Fruit fly (Drosophila melanogaster) whole organism, embryonic: ENCODE data around the gene pim.
A peak's percentile ranks its signal among the peaks of the same experiment; 100 is the strongest.

Experiments
- Atf6 ChIP-seq: fragments of 200-800 bp; sonication (Bioruptor generic); IDR thresholded peaks from 2 replicates; pipeline ENCODE4 v1.3.6; 2022; ENCODE audit warnings: missing biosample characterization, missing genetic modification characterization
- Awh ChIP-seq: fragments of 200-800 bp; sonication (Bioruptor generic); IDR thresholded peaks from 2 replicates; pipeline ENCODE4, ENCODE4 v1.3.6; 2022; ENCODE audit warnings: missing biosample characterization, missing genetic modification characterization
- BEAF-32 ChIP-seq: fragments of 200-800 bp; sonication (Bioruptor generic); optimal IDR thresholded peaks from 3 replicates; lab custom pipeline; 2017; ENCODE audit warnings: missing biosample characterization, missing genetic modification characterization, mild to moderate bottlenecking, moderate library complexity, missing genetic modification reagents
- CG1024 ChIP-seq: fragments of 200-800 bp; sonication (Bioruptor generic); IDR thresholded peaks from 2 replicates; pipeline ENCODE4 v1.3.6; 2022; ENCODE audit warnings: missing biosample characterization, missing genetic modification characterization
- CG10267 ChIP-seq: fragments of 200-800 bp; sonication (Bioruptor generic); optimal IDR thresholded peaks from 2 replicates; lab custom pipeline; 2018; ENCODE audit warnings: missing biosample characterization, mild to moderate bottlenecking, missing genetic modification characterization, moderate library complexity
- CG10274 ChIP-seq: fragments of 200-800 bp; sonication (Bioruptor generic); optimal IDR thresholded peaks from 3 replicates; lab custom pipeline; 2017; ENCODE audit warnings: missing biosample characterization, mild to moderate bottlenecking, missing genetic modification characterization
- CG10431 ChIP-seq: fragments of 200-800 bp; sonication (Bioruptor generic); optimal IDR thresholded peaks from 3 replicates; lab custom pipeline; 2018; ENCODE audit warnings: missing biosample characterization, mild to moderate bottlenecking, missing genetic modification characterization
- CG13296 ChIP-seq: fragments of 200-800 bp; sonication (Bioruptor generic); optimal IDR thresholded peaks from 3 replicates; lab custom pipeline; 2018; ENCODE audit warnings: missing biosample characterization, mild to moderate bottlenecking, missing genetic modification characterization
- CG13775 ChIP-seq: fragments of 200-800 bp; sonication (Bioruptor generic); optimal IDR thresholded peaks from 3 replicates; lab custom pipeline; 2017; ENCODE audit warnings: missing biosample characterization, mild to moderate bottlenecking, missing genetic modification characterization
- CG13894 ChIP-seq: fragments of 200-800 bp; sonication (Bioruptor generic); optimal IDR thresholded peaks from 3 replicates; lab custom pipeline; 2018; ENCODE audit warnings: missing biosample characterization, mild to moderate bottlenecking, missing genetic modification characterization, moderate library complexity
- CG14441 ChIP-seq: fragments of 200-800 bp; sonication (Bioruptor generic); IDR thresholded peaks from 2 replicates; pipeline ENCODE4 v1.3.6; 2022; ENCODE audit warnings: missing biosample characterization, missing genetic modification characterization
- CG1602 ChIP-seq: fragments of 200-800 bp; sonication (Bioruptor generic); optimal IDR thresholded peaks from 3 replicates; lab custom pipeline; 2016; ENCODE audit warnings: missing biosample characterization, missing genetic modification characterization
- CG16779 ChIP-seq: fragments of 200-800 bp; sonication (Bioruptor generic); IDR thresholded peaks from 2 replicates; pipeline ENCODE4 v1.3.6; 2022; ENCODE audit warnings: missing biosample characterization, missing genetic modification characterization
- CG17385 ChIP-seq: fragments of 200-800 bp; sonication (Bioruptor generic); optimal IDR thresholded peaks from 3 replicates; lab custom pipeline; 2018; ENCODE audit warnings: missing biosample characterization, mild to moderate bottlenecking, missing genetic modification characterization
- CG1832 ChIP-seq: fragments of 200-800 bp; sonication (Bioruptor generic); optimal IDR thresholded peaks from 2 replicates; lab custom pipeline; 2017; ENCODE audit warnings: missing biosample characterization, mild to moderate bottlenecking, missing genetic modification characterization, inconsistent platforms
- CG2129 ChIP-seq: fragments of 200-800 bp; sonication (Bioruptor generic); IDR thresholded peaks from 2 replicates; pipeline ENCODE4 v1.3.6; 2022; ENCODE audit warnings: missing biosample characterization, missing genetic modification characterization; ENCODE audit not compliant: partially characterized antibody
- CG31224 ChIP-seq: fragments of 200-800 bp; sonication (Bioruptor generic); IDR thresholded peaks from 2 replicates; pipeline ENCODE4 v1.3.6; 2022; ENCODE audit warnings: missing biosample characterization, missing genetic modification characterization
- CG32772 ChIP-seq: fragments of 200-800 bp; sonication (Bioruptor generic); IDR thresholded peaks from 2 replicates; pipeline ENCODE4 v1.3.6; 2022; ENCODE audit warnings: missing biosample characterization, missing genetic modification characterization
- CG4424 ChIP-seq: fragments of 200-800 bp; sonication (Bioruptor generic); optimal IDR thresholded peaks from 3 replicates; lab custom pipeline; 2016; ENCODE audit warnings: missing biosample characterization, missing genetic modification characterization
- CG7372 ChIP-seq: fragments of 200-800 bp; sonication (Bioruptor generic); IDR thresholded peaks from 2 replicates; pipeline ENCODE4 v1.3.6; 2022; ENCODE audit warnings: missing biosample characterization, missing genetic modification characterization
- CG7556 ChIP-seq: fragments of 200-800 bp; sonication (Bioruptor generic); optimal IDR thresholded peaks from 2 replicates; lab custom pipeline; 2017; ENCODE audit warnings: missing biosample characterization, mild to moderate bottlenecking, missing genetic modification characterization
- CG7987 ChIP-seq: fragments of 200-800 bp; sonication (Bioruptor generic); optimal IDR thresholded peaks from 2 replicates; lab custom pipeline; 2018; ENCODE audit warnings: missing biosample characterization, mild to moderate bottlenecking, missing genetic modification characterization, moderate library complexity
- CG9797 ChIP-seq: fragments of 200-800 bp; sonication (Bioruptor generic); optimal IDR thresholded peaks from 3 replicates; lab custom pipeline; 2018; ENCODE audit warnings: missing biosample characterization, mild to moderate bottlenecking, missing genetic modification characterization
- Camta ChIP-seq: fragments of 200-800 bp; sonication (Bioruptor generic); optimal IDR thresholded peaks from 2 replicates; lab custom pipeline; 2016; ENCODE audit warnings: missing biosample characterization, missing genetic modification characterization
- Dad ChIP-seq: fragments of 200-800 bp; sonication (Bioruptor generic); optimal IDR thresholded peaks from 3 replicates; lab custom pipeline; 2016; ENCODE audit warnings: missing biosample characterization, missing genetic modification characterization
- Doc3 ChIP-seq: fragments of 200-800 bp; sonication (Bioruptor generic); IDR thresholded peaks from 3 replicates; pipeline ENCODE4 v1.3.6; 2022; ENCODE audit warnings: missing biosample characterization, missing genetic modification characterization; ENCODE audit not compliant: partially characterized antibody
- Ets97D ChIP-seq: fragments of 200-800 bp; sonication (Bioruptor generic); optimal IDR thresholded peaks from 3 replicates; lab custom pipeline; 2016; ENCODE audit warnings: missing biosample characterization, missing genetic modification characterization
- Hand ChIP-seq: fragments of 200-800 bp; sonication (Bioruptor generic); optimal IDR thresholded peaks from 2 replicates; lab custom pipeline; 2017; ENCODE audit warnings: mild to moderate bottlenecking, missing biosample characterization, missing genetic modification reagents, missing genetic modification characterization
- Hmx ChIP-seq: fragments of 200-800 bp; sonication (Bioruptor generic); optimal IDR thresholded peaks from 2 replicates; lab custom pipeline; 2016; ENCODE audit warnings: missing biosample characterization, missing genetic modification characterization
- Nf-YB ChIP-seq: fragments of 200-800 bp; sonication (Bioruptor generic); optimal IDR thresholded peaks from 3 replicates; lab custom pipeline; 2019; ENCODE audit warnings: missing biosample characterization, mild to moderate bottlenecking, missing genetic modification characterization, moderate library complexity
- Optix ChIP-seq: fragments of 200-800 bp; sonication (Bioruptor generic); IDR thresholded peaks from 3 replicates; pipeline ENCODE4 v1.3.6; 2022; ENCODE audit warnings: missing biosample characterization, missing genetic modification characterization
- TFAM ChIP-seq: fragments of 200-800 bp; sonication (Bioruptor generic); optimal IDR thresholded peaks from 2 replicates; lab custom pipeline; 2017; ENCODE audit warnings: missing biosample characterization, missing genetic modification characterization, inconsistent platforms
- Usf ChIP-seq: fragments of 200-800 bp; sonication (Bioruptor generic); optimal IDR thresholded peaks from 2 replicates; lab custom pipeline; 2017; ENCODE audit warnings: missing genotype, missing biosample characterization, missing genetic modification characterization
- abd-A ChIP-seq: fragments of 200-800 bp; sonication (Bioruptor generic); optimal IDR thresholded peaks from 3 replicates; lab custom pipeline; 2019; ENCODE audit warnings: missing biosample characterization, mild to moderate bottlenecking, missing genetic modification characterization, moderate library complexity
- ara ChIP-seq: fragments of 200-800 bp; sonication (Bioruptor generic); IDR thresholded peaks from 2 replicates; pipeline ENCODE4 v1.3.6; 2022; ENCODE audit warnings: missing biosample characterization, missing genetic modification characterization
- cato ChIP-seq: fragments of 200-800 bp; sonication (Bioruptor generic); optimal IDR thresholded peaks from 2 replicates; lab custom pipeline; 2016; ENCODE audit warnings: missing biosample characterization, missing genetic modification characterization, borderline replicate concordance
- cwo ChIP-seq: fragments of 200-800 bp; sonication (Bioruptor generic); optimal IDR thresholded peaks from 3 replicates; lab custom pipeline; 2017; ENCODE audit warnings: missing biosample characterization, missing genetic modification characterization, mild to moderate bottlenecking, moderate library complexity, missing genetic modification reagents
- dysf ChIP-seq: fragments of 200-800 bp; sonication (Bioruptor generic); IDR thresholded peaks from 3 replicates; pipeline ENCODE4 v1.3.6; 2022; ENCODE audit warnings: missing biosample characterization, missing genetic modification characterization
- fd64A ChIP-seq: fragments of 200-800 bp; sonication (Bioruptor generic); optimal IDR thresholded peaks from 3 replicates; lab custom pipeline; 2018; ENCODE audit warnings: missing biosample characterization, mild to moderate bottlenecking, missing genetic modification characterization
- fu2 ChIP-seq: fragments of 200-800 bp; sonication (Bioruptor generic); optimal IDR thresholded peaks from 2 replicates; lab custom pipeline; 2016; ENCODE audit warnings: missing biosample characterization, missing genetic modification characterization
- h ChIP-seq: fragments of >200 bp; optimal IDR thresholded peaks from 2 replicates; lab custom pipeline; 2017
- peb ChIP-seq: fragments of 200-800 bp; sonication (Bioruptor generic); IDR thresholded peaks from 2 replicates; pipeline ENCODE4 v1.3.6; 2022; ENCODE audit warnings: missing biosample characterization, missing genetic modification characterization
- prd ChIP-seq, 3 experiments: fragments of >200 bp in 2 of 3; fragments of 200-800 bp in 1 of 3; sonication (Bioruptor generic) in 1 of 3; optimal IDR thresholded peaks in 2 of 3; IDR thresholded peaks in 1 of 3; 2 replicates in 2 of 3; 3 replicates in 1 of 3; pipeline versions ENCODE4 v1.3.6 to Lab custom; 2017 to 2022; ENCODE audit warnings: missing biosample characterization in 1 of 3, missing genetic modification characterization in 1 of 3
- pum ChIP-seq: fragments of 200-800 bp; sonication (Bioruptor generic); optimal IDR thresholded peaks from 2 replicates; lab custom pipeline; 2016; ENCODE audit warnings: missing biosample characterization, missing genetic modification characterization
- ranshi ChIP-seq: fragments of 200-800 bp; sonication (Bioruptor generic); IDR thresholded peaks from 2 replicates; pipeline ENCODE4 v1.3.6; 2022; ENCODE audit warnings: missing biosample characterization, missing genetic modification characterization
- rib ChIP-seq: fragments of 200-800 bp; sonication (Bioruptor generic); IDR thresholded peaks from 2 replicates; pipeline ENCODE4 v1.3.6; 2022; ENCODE audit warnings: missing biosample characterization, missing genetic modification characterization
- row ChIP-seq: fragments of 200-800 bp; sonication (Bioruptor generic); IDR thresholded peaks from 3 replicates; pipeline ENCODE4 v1.3.6; 2022; ENCODE audit warnings: missing biosample characterization, missing genetic modification characterization
- sens-2 ChIP-seq: fragments of 200-800 bp; sonication (Bioruptor generic); IDR thresholded peaks from 2 replicates; pipeline ENCODE4 v1.3.6; 2022; ENCODE audit warnings: missing biosample characterization, missing genetic modification characterization
- sisA ChIP-seq: fragments of 200-800 bp; sonication (Bioruptor generic); IDR thresholded peaks from 2 replicates; pipeline ENCODE4 v1.3.6; 2022; ENCODE audit warnings: missing biosample characterization, missing genetic modification characterization
- toy ChIP-seq: fragments of 200-800 bp; sonication (Bioruptor generic); IDR thresholded peaks from 2 replicates; pipeline ENCODE4 v1.3.6; 2022; ENCODE audit warnings: missing biosample characterization, missing genetic modification characterization
- tup ChIP-seq: fragments of 200-800 bp; sonication (Bioruptor generic); optimal IDR thresholded peaks from 2 replicates; lab custom pipeline; 2016; ENCODE audit warnings: missing biosample characterization, mild to moderate bottlenecking, missing genetic modification characterization, moderate library complexity

pim gene

dm6 chr2L:10356508-10356907, 6.3 kb upstream of the pim start, which contains the start of the genes CtsL4 and ClpP (continued):
- TF ChIP-seq CG31224 (GFP tag; lab: Robert Waterston, UW) (no peak), CG32772 (GFP tag; lab: Robert Waterston, UW) (no peak), CG13775 (GFP tag; lab: Kevin White, UChicago) (peak; percentile 37), CG10267 (tag; lab: Kevin White, UChicago) (peak; percentile 32), ranshi (no peak), CG13894 (no peak), Hmx (GFP tag; lab: Kevin White, UChicago) (no peak), rib (peak; percentile 83), CG10431 (GFP tag; lab: Kevin White, UChicago) (peak; percentile 87), Atf6 (0 out of 2 replicates have a peak, but pooled peaks have one; percentile 35), BEAF-32 (GFP tag; lab: Kevin White, UChicago) (peak; percentile 31), CG7987 (GFP tag; lab: Kevin White, UChicago) (no peak), dysf (peak; percentile 50; the same call in 2 of the 3 replicates), Doc3 (no peak), CG4424 (peak; percentile 35), CG7372 (GFP tag; lab: Robert Waterston, UW) (no peak), Awh (GFP tag; lab: Robert Waterston, UW) (no peak), Ets97D (GFP tag; lab: Kevin White, UChicago) (peak; percentile 43), cwo (GFP tag; lab: Kevin White, UChicago) (no peak), ara (GFP tag; lab: Robert Waterston, UW) (no peak), CG13296 (peak; percentile 40), sisA (GFP tag; lab: Robert Waterston, UW) (peak; percentile 32; the same call in 1 of the 2 replicates), tup (no peak), Camta (GFP tag; lab: Kevin White, UChicago) (peak; percentile 4), CG1602 (GFP tag; lab: Kevin White, UChicago) (peak; percentile 46), abd-A (no peak), cato (peak; percentile 14), CG16779 (GFP tag; lab: Robert Waterston, UW) (no peak), Dad (GFP tag; lab: Kevin White, UChicago) (no peak), CG14441 (GFP tag; lab: Robert Waterston, UW) (no peak), Hand (no peak), TFAM (no peak), sens-2 (GFP tag; lab: Robert Waterston, UW) (no peak; the same call in 1 of the 2 replicates), toy (GFP tag; lab: Robert Waterston, UW) (no peak), pum (GFP tag; lab: Kevin White, UChicago) (peak; percentile 35), peb (GFP tag; lab: Robert Waterston, UW) (no peak), CG2129 (GFP tag; lab: Robert Waterston, UW) (no peak), Optix (GFP tag; lab: Robert Waterston, UW) (peak; percentile 28; the same call in 1 of the 3 replicates), CG10274 (GFP tag; lab: Kevin White, UChicago) (no peak), CG7556 (no peak), fu2 (peak; percentile 8), fd64A (GFP tag; lab: Kevin White, UChicago) (no peak), CG9797 (GFP tag; lab: Kevin White, UChicago) (peak; percentile 1), prd (optimal IDR thresholded peaks at IDR 0.05; lab: Kevin White, UChicago) (no peak), prd (GFP tag; IDR thresholded peaks at IDR 0.05; lab: Robert Waterston, UW) (peak; percentile 67; the same call in 2 of the 3 replicates), CG1024 (GFP tag; lab: Robert Waterston, UW) (peak; percentile 95), CG17385 (GFP tag; lab: Kevin White, UChicago) (peak; percentile 39), Usf (GFP tag; lab: Kevin White, UChicago) (no peak), CG1832 (GFP tag; lab: Kevin White, UChicago) (no peak), Nf-YB (GFP tag; lab: Kevin White, UChicago) (peak; percentile 51), row (GFP tag; lab: Robert Waterston, UW) (peak; percentile 86), h (lab: Kevin White, UChicago) (no peak)
